Fruit fly (Drosophila melanogaster) whole organism, embryonic: ENCODE measurements around the gene Glg1.

ENCODE experiments used
- CG10267 ChIP-seq: fragments of 200-800 bp; sonication (Bioruptor generic); optimal IDR thresholded peaks from 2 replicates; lab custom pipeline; 2018; ENCODE audit warnings: missing biosample characterization, mild to moderate bottlenecking, missing genetic modification characterization, moderate library complexity
- CG12659 ChIP-seq: fragments of 200-800 bp; sonication (Bioruptor generic); optimal IDR thresholded peaks from 3 replicates; lab custom pipeline; 2017; ENCODE audit warnings: mild to moderate bottlenecking, missing biosample characterization, missing genetic modification reagents, missing genetic modification characterization
- CG12744 ChIP-seq: fragments of 200-800 bp; sonication (Bioruptor generic); optimal IDR thresholded peaks from 2 replicates; lab custom pipeline; 2016; ENCODE audit warnings: missing biosample characterization, missing genetic modification characterization
- CG13424 ChIP-seq: fragments of 200-800 bp; sonication (Bioruptor generic); optimal IDR thresholded peaks from 2 replicates; lab custom pipeline; 2019; ENCODE audit warnings: missing biosample characterization, mild to moderate bottlenecking, missing genetic modification characterization, moderate library complexity
- CG14050 ChIP-seq: fragments of 200-800 bp; sonication (Bioruptor generic); IDR thresholded peaks from 3 replicates; pipeline ENCODE4 v1.3.6; 2022; ENCODE audit warnings: missing biosample characterization, missing genetic modification characterization
- CG14710 ChIP-seq: fragments of 200-800 bp; sonication (Bioruptor generic); optimal IDR thresholded peaks from 3 replicates; lab custom pipeline; 2019; ENCODE audit warnings: missing biosample characterization, mild to moderate bottlenecking, missing genetic modification characterization, moderate library complexity
- CG14965 ChIP-seq: fragments of 200-800 bp; sonication (Bioruptor generic); optimal IDR thresholded peaks from 2 replicates; lab custom pipeline; 2016; ENCODE audit warnings: missing biosample characterization, missing genetic modification characterization, borderline replicate concordance
- CG1602 ChIP-seq: fragments of 200-800 bp; sonication (Bioruptor generic); optimal IDR thresholded peaks from 3 replicates; lab custom pipeline; 2016; ENCODE audit warnings: missing biosample characterization, missing genetic modification characterization
- CG17361 ChIP-seq: fragments of 200-800 bp; sonication (Bioruptor generic); IDR thresholded peaks from 3 replicates; pipeline ENCODE4 v1.3.6; 2022; ENCODE audit warnings: missing biosample characterization, missing genetic modification characterization
- CG30403 ChIP-seq: fragments of 200-800 bp; sonication (Bioruptor generic); optimal IDR thresholded peaks from 3 replicates; lab custom pipeline; 2016; ENCODE audit warnings: missing biosample characterization, missing genetic modification characterization
- CG3163 ChIP-seq: fragments of 200-800 bp; sonication (Bioruptor generic); optimal IDR thresholded peaks from 3 replicates; lab custom pipeline; 2016; ENCODE audit warnings: missing biosample characterization, missing genetic modification characterization
- CG32532 ChIP-seq: fragments of 200-800 bp; sonication (Bioruptor generic); IDR thresholded peaks from 2 replicates; pipeline ENCODE4 v1.3.6; 2022; ENCODE audit warnings: missing biosample characterization, missing genetic modification characterization
- CG4617 ChIP-seq: fragments of 200-800 bp; sonication (Bioruptor generic); optimal IDR thresholded peaks from 3 replicates; lab custom pipeline; 2016; ENCODE audit warnings: missing biosample characterization, missing genetic modification characterization, borderline replicate concordance
- CG7786 ChIP-seq: fragments of 200-800 bp; sonication (Bioruptor generic); optimal IDR thresholded peaks from 2 replicates; lab custom pipeline; 2016; ENCODE audit warnings: missing biosample characterization, missing genetic modification characterization
- CG8089 ChIP-seq: fragments of 200-800 bp; sonication (Bioruptor generic); optimal IDR thresholded peaks from 3 replicates; lab custom pipeline; 2016; ENCODE audit warnings: missing biosample characterization, missing genetic modification characterization
- CG8478 ChIP-seq: fragments of >200 bp; optimal IDR thresholded peaks from 2 replicates; lab custom pipeline; 2018
- CG9609 ChIP-seq: fragments of 200-800 bp; sonication (Bioruptor generic); optimal IDR thresholded peaks from 3 replicates; lab custom pipeline; 2016; ENCODE audit warnings: missing biosample characterization, missing genetic modification characterization
- CG9797 ChIP-seq: fragments of 200-800 bp; sonication (Bioruptor generic); optimal IDR thresholded peaks from 3 replicates; lab custom pipeline; 2018; ENCODE audit warnings: missing biosample characterization, mild to moderate bottlenecking, missing genetic modification characterization
- D19A ChIP-seq: fragments of 200-800 bp; optimal IDR thresholded peaks from 3 replicates; lab custom pipeline; 2019; ENCODE audit warnings: missing biosample characterization, mild to moderate bottlenecking, missing genetic modification characterization, moderate library complexity
- Dad ChIP-seq: fragments of 200-800 bp; sonication (Bioruptor generic); optimal IDR thresholded peaks from 3 replicates; lab custom pipeline; 2016; ENCODE audit warnings: missing biosample characterization, missing genetic modification characterization
- Dip2 ChIP-seq: fragments of 200-800 bp; sonication (Bioruptor generic); IDR thresholded peaks from 2 replicates; pipeline ENCODE4 v1.3.6; 2022; ENCODE audit warnings: missing biosample characterization, missing genetic modification characterization
- Dp ChIP-seq: fragments of 200-800 bp; sonication (Bioruptor generic); optimal IDR thresholded peaks from 2 replicates; lab custom pipeline; 2018; ENCODE audit warnings: missing biosample characterization, mild to moderate bottlenecking, missing genetic modification characterization, moderate library complexity
- ERR ChIP-seq: fragments of 200-800 bp; sonication (Bioruptor generic); optimal IDR thresholded peaks from 2 replicates; lab custom pipeline; 2016; ENCODE audit warnings: missing biosample characterization, missing genetic modification characterization
- Ets97D ChIP-seq: fragments of 200-800 bp; sonication (Bioruptor generic); optimal IDR thresholded peaks from 3 replicates; lab custom pipeline; 2016; ENCODE audit warnings: missing biosample characterization, missing genetic modification characterization
- Fer1 ChIP-seq: fragments of 200-800 bp; sonication (Bioruptor generic); optimal IDR thresholded peaks from 2 replicates; lab custom pipeline; 2017; ENCODE audit warnings: missing biosample characterization, mild to moderate bottlenecking, missing genetic modification characterization
- HmgZ ChIP-seq: fragments of 200-800 bp; sonication (Bioruptor generic); optimal IDR thresholded peaks from 2 replicates; lab custom pipeline; 2018; ENCODE audit warnings: missing biosample characterization, mild to moderate bottlenecking, missing genetic modification characterization
- Hsf ChIP-seq: fragments of 200-800 bp; sonication (Bioruptor generic); optimal IDR thresholded peaks from 3 replicates; lab custom pipeline; 2016; ENCODE audit warnings: missing biosample characterization, missing genetic modification characterization
- Myb ChIP-seq: fragments of 200-800 bp; sonication (Bioruptor generic); optimal IDR thresholded peaks from 2 replicates; lab custom pipeline; 2016; ENCODE audit warnings: missing biosample characterization, missing genetic modification characterization
- NFAT ChIP-seq: fragments of 200-800 bp; sonication (Bioruptor generic); IDR thresholded peaks from 2 replicates; pipeline ENCODE4 v1.3.6; 2022; ENCODE audit warnings: missing biosample characterization, missing genetic modification characterization
- Nf-YB ChIP-seq: fragments of 200-800 bp; sonication (Bioruptor generic); optimal IDR thresholded peaks from 3 replicates; lab custom pipeline; 2019; ENCODE audit warnings: missing biosample characterization, mild to moderate bottlenecking, missing genetic modification characterization, moderate library complexity
- Sry-δ ChIP-seq: fragments of 200-800 bp; sonication (Bioruptor generic); optimal IDR thresholded peaks from 2 replicates; lab custom pipeline; 2016; ENCODE audit warnings: missing biosample characterization, missing genetic modification characterization
- TFAM ChIP-seq: fragments of 200-800 bp; sonication (Bioruptor generic); optimal IDR thresholded peaks from 2 replicates; lab custom pipeline; 2017; ENCODE audit warnings: missing biosample characterization, missing genetic modification characterization, inconsistent platforms
- Tbp ChIP-seq: fragments of >200 bp; optimal IDR thresholded peaks from 2 replicates; lab custom pipeline; 2018; ENCODE audit warnings: missing biosample characterization, missing genetic modification characterization
- Trl ChIP-seq, 3 experiments: fragments of >200 bp in 2 of 3; fragments of 200-800 bp in 1 of 3; sonication (Bioruptor generic) in 1 of 3; optimal IDR thresholded peaks; 2 replicates in 1 of 3; 3 replicates in 2 of 3; lab custom pipeline; 2016 to 2017; ENCODE audit warnings: missing biosample characterization in 1 of 3, missing genetic modification characterization in 1 of 3
- bab2 ChIP-seq: fragments of 200-800 bp; sonication (Bioruptor generic); optimal IDR thresholded peaks from 2 replicates; lab custom pipeline; 2016; ENCODE audit warnings: missing biosample characterization, missing genetic modification characterization
- caup ChIP-seq: fragments of 200-800 bp; sonication (Bioruptor generic); optimal IDR thresholded peaks from 3 replicates; lab custom pipeline; 2017; ENCODE audit warnings: missing biosample characterization, mild to moderate bottlenecking, missing genetic modification characterization, moderate library complexity; ENCODE audit not compliant: severe bottlenecking
- da ChIP-seq: fragments of 200-800 bp; sonication (Bioruptor generic); optimal IDR thresholded peaks from 2 replicates; lab custom pipeline; 2016; ENCODE audit warnings: missing biosample characterization, missing genetic modification characterization
- dpn ChIP-seq, 2 experiments: fragments of 200-800 bp; sonication (Bioruptor generic); optimal IDR thresholded peaks; 3 replicates each; lab custom pipeline; 2016; ENCODE audit warnings: missing biosample characterization in 2 of 2, missing genetic modification characterization in 2 of 2
- ftz-f1 ChIP-seq: fragments of 200-800 bp; sonication (Bioruptor generic); optimal IDR thresholded peaks from 2 replicates; lab custom pipeline; 2016; ENCODE audit warnings: missing biosample characterization, missing genetic modification characterization
- fu2 ChIP-seq: fragments of 200-800 bp; sonication (Bioruptor generic); optimal IDR thresholded peaks from 2 replicates; lab custom pipeline; 2016; ENCODE audit warnings: missing biosample characterization, missing genetic modification characterization
- gt ChIP-seq: fragments of 200-800 bp; sonication (Bioruptor generic); IDR thresholded peaks from 2 replicates; pipeline ENCODE4 v1.3.6; 2022; ENCODE audit warnings: missing biosample characterization, missing genetic modification characterization
- her ChIP-seq: fragments of 200-800 bp; sonication (Bioruptor generic); optimal IDR thresholded peaks from 2 replicates; lab custom pipeline; 2016; ENCODE audit warnings: missing biosample characterization, missing genetic modification characterization
- hkb ChIP-seq, 2 experiments: fragments of 200-800 bp in 1 of 2; fragments of >200 bp in 1 of 2; sonication (Bioruptor generic) in 1 of 2; IDR thresholded peaks in 1 of 2; optimal IDR thresholded peaks in 1 of 2; 2 replicates each; pipeline versions ENCODE4 v1.3.6 to Lab custom; 2017 to 2022; ENCODE audit warnings: missing biosample characterization in 1 of 2, missing genetic modification characterization in 1 of 2
- pho ChIP-seq: fragments of 200-800 bp; sonication (Bioruptor generic); optimal IDR thresholded peaks from 2 replicates; lab custom pipeline; 2016; ENCODE audit warnings: missing biosample characterization, missing genetic modification characterization
- phol ChIP-seq: fragments of 200-800 bp; sonication (Bioruptor generic); optimal IDR thresholded peaks from 3 replicates; lab custom pipeline; 2018; ENCODE audit warnings: missing biosample characterization, mild to moderate bottlenecking, missing genetic modification characterization, moderate library complexity
- pnt ChIP-seq: fragments of 200-800 bp; sonication (Bioruptor generic); optimal IDR thresholded peaks from 3 replicates; lab custom pipeline; 2016; ENCODE audit warnings: missing biosample characterization, missing genetic modification characterization
- pum ChIP-seq: fragments of 200-800 bp; sonication (Bioruptor generic); optimal IDR thresholded peaks from 2 replicates; lab custom pipeline; 2016; ENCODE audit warnings: missing biosample characterization, missing genetic modification characterization
- pzg ChIP-seq: fragments of 200-800 bp; sonication (Bioruptor generic); optimal IDR thresholded peaks from 3 replicates; lab custom pipeline; 2018; ENCODE audit warnings: missing biosample characterization, mild to moderate bottlenecking, missing genetic modification characterization, moderate library complexity
- sens-2 ChIP-seq: fragments of 200-800 bp; sonication (Bioruptor generic); IDR thresholded peaks from 2 replicates; pipeline ENCODE4 v1.3.6; 2022; ENCODE audit warnings: missing biosample characterization, missing genetic modification characterization
- unc-4 ChIP-seq: fragments of 200-800 bp; sonication (Bioruptor generic); IDR thresholded peaks from 2 replicates; pipeline ENCODE4 v1.3.6; 2022; ENCODE audit warnings: missing biosample characterization, missing genetic modification characterization; ENCODE audit not compliant: partially characterized antibody
- zen ChIP-seq: fragments of 200-800 bp; sonication (Bioruptor generic); optimal IDR thresholded peaks from 3 replicates; lab custom pipeline; 2018; ENCODE audit warnings: missing biosample characterization, mild to moderate bottlenecking, missing genetic modification characterization, moderate library complexity

Gene Glg1

DNA sequence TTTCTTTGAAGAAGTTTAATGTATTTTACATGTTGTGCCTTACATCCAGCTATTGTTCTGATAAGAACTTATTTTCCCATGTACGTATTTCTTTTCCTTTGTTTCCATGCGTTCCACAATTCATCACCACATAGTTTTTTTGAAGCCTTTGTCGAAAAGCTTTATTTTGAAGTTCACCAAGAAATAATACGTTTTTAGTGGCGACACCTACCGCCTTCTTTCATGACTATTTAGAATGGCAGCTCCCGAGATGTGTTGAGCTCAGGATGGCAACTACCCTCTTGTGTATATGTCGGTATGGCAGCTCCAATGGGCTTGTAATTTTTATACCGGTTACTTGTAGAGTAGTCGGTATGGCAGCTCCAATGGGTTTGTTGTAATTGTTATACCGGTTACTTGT is 23.5 kb downstream of the Glg1 start (continued):
- peak; percentile 27 for TF ChIP-seq hkb (optimal IDR thresholded peaks at IDR 0.05; lab: Kevin White, UChicago)
- no peak for TF ChIP-seq hkb (GFP tag; IDR thresholded peaks at IDR 0.05; lab: Robert Waterston, UW)
- peak; percentile 61 for TF ChIP-seq zen
- TF ChIP-seq CG17361 (GFP tag; lab: Robert Waterston, UW) = peak; percentile 40; the same call in 1 of the 3 replicates
- TF ChIP-seq CG3163 (GFP tag; lab: Kevin White, UChicago) = peak; percentile 87
- TF ChIP-seq NFAT (GFP tag; lab: Robert Waterston, UW) = no peak
- no peak for TF ChIP-seq TFAM
- TF ChIP-seq Trl (optimal IDR thresholded peaks at IDR 0.05; lab: Kevin White, UChicago) = no peak
- TF ChIP-seq Trl (GFP tag; optimal IDR thresholded peaks at IDR 0.05; lab: Kevin White, UChicago) = peak; percentile 9
- TF ChIP-seq dpn (GFP tag; optimal IDR thresholded peaks at IDR 0.05; lab: Kevin White, UChicago) = peak; percentile 16 to 46
- peak; percentile 40 for TF ChIP-seq her
- TF ChIP-seq CG10267 (tag; lab: Kevin White, UChicago) = peak; percentile 79
- peak; percentile 10 for TF ChIP-seq CG7786
- peak; percentile 80 for TF ChIP-seq Myb (GFP tag; lab: Kevin White, UChicago)
- TF ChIP-seq CG30403 = peak; percentile 27
- peak; percentile 87 for TF ChIP-seq HmgZ (tag; lab: Kevin White, UChicago)
- peak; percentile 44 for TF ChIP-seq Hsf (GFP tag; lab: Kevin White, UChicago)
- TF ChIP-seq CG13424 (tag; lab: Kevin White, UChicago) = peak; percentile 38
- peak; percentile 25 for TF ChIP-seq pho (GFP tag; lab: Kevin White, UChicago)
- peak; percentile 19 for TF ChIP-seq fu2 (GFP tag; lab: Kevin White, UChicago)
- TF ChIP-seq Ets97D (GFP tag; lab: Kevin White, UChicago) = peak; percentile 83
- no peak for TF ChIP-seq CG14050 (GFP tag; lab: Robert Waterston, UW)
- peak; percentile 46 for TF ChIP-seq D19A (tag; lab: Kevin White, UChicago)
- peak; percentile 34 for TF ChIP-seq Dad (GFP tag; lab: Kevin White, UChicago)
- TF ChIP-seq bab2 = peak; percentile 17
- peak; percentile 23 for TF ChIP-seq Tbp (GFP tag; lab: Kevin White, UChicago)
- TF ChIP-seq CG12744 = peak; percentile 1
- TF ChIP-seq CG8089 (GFP tag; lab: Kevin White, UChicago) = peak; percentile 9
- no peak for TF ChIP-seq CG1602 (GFP tag; lab: Kevin White, UChicago)
- no peak for TF ChIP-seq da (GFP tag; lab: Kevin White, UChicago)
- TF ChIP-seq Sry-δ (GFP tag; lab: Kevin White, UChicago) = peak; percentile 49
- no peak for TF ChIP-seq gt
- TF ChIP-seq unc-4 (GFP tag; lab: Robert Waterston, UW) = no peak
- no peak for TF ChIP-seq CG4617 (GFP tag; lab: Kevin White, UChicago)
- peak; percentile 25 for TF ChIP-seq pum
- TF ChIP-seq pzg (GFP tag; lab: Kevin White, UChicago) = peak; percentile 68
- TF ChIP-seq Dip2 (GFP tag; lab: Robert Waterston, UW) = no peak
- no peak for TF ChIP-seq caup (GFP tag; lab: Kevin White, UChicago)
- TF ChIP-seq CG14965 (GFP tag; lab: Kevin White, UChicago) = peak; percentile 30
- TF ChIP-seq CG8478 (lab: Kevin White, UChicago) = peak; percentile 5
- peak; percentile 69 for TF ChIP-seq CG14710 (tag; lab: Kevin White, UChicago)
- TF ChIP-seq phol (tag; lab: Kevin White, UChicago) = peak; percentile 53
- peak; percentile 56; the same call in 1 of the 2 replicates for TF ChIP-seq CG32532 (GFP tag; lab: Robert Waterston, UW)
- peak; percentile 46 for TF ChIP-seq Dp (GFP tag; lab: Kevin White, UChicago)
- peak; percentile 26 for TF ChIP-seq pnt
- peak; percentile 53 for TF ChIP-seq Fer1 (GFP tag; lab: Kevin White, UChicago)
- no peak for TF ChIP-seq sens-2 (GFP tag; lab: Robert Waterston, UW)
- TF ChIP-seq CG12659 = peak; percentile 58
- peak; percentile 36 for TF ChIP-seq ERR (GFP tag; lab: Kevin White, UChicago)
- TF ChIP-seq Nf-YB (GFP tag; lab: Kevin White, UChicago) = peak; percentile 26
- peak; percentile 29 for TF ChIP-seq CG9797 (GFP tag; lab: Kevin White, UChicago)
- TF ChIP-seq CG9609 = no peak
- no peak for TF ChIP-seq ftz-f1
